Worm (Caenorhabditis elegans) whole organism, midembryonic: ENCODE data around the gene M03A1.8.

ENCODE experiments used
- T22C8.4 ChIP-seq: fragments of 200-800 bp; sonication (Bioruptor generic); IDR thresholded peaks from 2 replicates; pipeline ENCODE4 v1.3.6; 2022; ENCODE audit warnings: missing genetic modification characterization, missing compliant biosample characterization
- cog-1 ChIP-seq: sonication (generic microtip); optimal IDR thresholded peaks from 2 replicates; lab custom pipeline; 2016; ENCODE audit warnings: missing genetic modification characterization, missing compliant biosample characterization
- flt-1 ChIP-seq: fragments of 200-800 bp; sonication (Bioruptor generic); IDR thresholded peaks from 2 replicates; pipeline ENCODE4 v1.3.6; 2022; ENCODE audit warnings: missing genetic modification characterization, missing compliant biosample characterization
- klf-2 ChIP-seq: fragments of 200-800 bp; sonication (Bioruptor generic); conservative IDR thresholded peaks from 2 replicates; pipeline ENCODE4 v1.3.6; 2022; ENCODE audit warnings: missing genetic modification reagents, missing genetic modification characterization, missing compliant biosample characterization
- med-1 ChIP-seq: sonication (generic microtip); optimal IDR thresholded peaks from 2 replicates; lab custom pipeline; 2017; ENCODE audit warnings: missing genetic modification characterization, mild to moderate bottlenecking, missing compliant biosample characterization, antibody characterized with exemption, missing genetic modification reagents; ENCODE audit not compliant: insufficient read depth
- ref-1 ChIP-seq: fragments of 200-800 bp; sonication (Bioruptor generic); conservative IDR thresholded peaks from 2 replicates; pipeline ENCODE4 v1.3.6; 2022; ENCODE audit warnings: missing genetic modification reagents, missing genetic modification characterization, missing compliant biosample characterization
- tab-1 ChIP-seq: fragments of 200-800 bp; sonication (Bioruptor generic); IDR thresholded peaks from 2 replicates; pipeline ENCODE4 v1.3.6; 2022; ENCODE audit warnings: missing genetic modification characterization, missing compliant biosample characterization
- ztf-23 ChIP-seq: fragments of 200-800 bp; sonication (Bioruptor generic); IDR thresholded peaks from 2 replicates; pipeline ENCODE4 v1.3.6; 2022; ENCODE audit warnings: missing genetic modification reagents, missing genetic modification characterization, missing compliant biosample characterization
- ztf-29 ChIP-seq: fragments of 200-800 bp; sonication (Bioruptor generic); IDR thresholded peaks from 2 replicates; pipeline ENCODE4 v1.3.6; 2022; ENCODE audit warnings: missing genetic modification reagents, missing genetic modification characterization, missing compliant biosample characterization

Gene M03A1.8

ce11 chrII:4608073-4608472, 47.9 kb downstream of the M03A1.8 start, which contains the start of gene F35D11.3:
TSS of gene F35D11.3 (plus strand) at chrII:4608372.
- TF ChIP-seq flt-1 (no peak), ztf-29 (GFP tag; lab: Robert Waterston, UW) (no peak), T22C8.4 (GFP tag; lab: Robert Waterston, UW) (no peak), cog-1 (no peak), ztf-23 (GFP tag; lab: Robert Waterston, UW) (no peak), ref-1 (GFP tag; lab: Robert Waterston, UW) (no peak), klf-2 (no peak), tab-1 (GFP tag; lab: Robert Waterston, UW) (no peak), med-1 (no peak)
